Fruit fly (Drosophila melanogaster): Measurements from ENCODE around the gene CG2691.

dm6 chrX:13572382-13572781 lies 51.8 kb downstream of the CG2691 start:
- TF ChIP-seq dsf (GFP tag; optimal IDR thresholded peaks at IDR 0.05; ENCODE audit: borderline replicate concordance) (no peak), psq (GFP tag; optimal IDR thresholded peaks at IDR 0.05) (no peak), usp (GFP tag; optimal IDR thresholded peaks at IDR 0.05) (no peak), Rel (GFP tag; optimal IDR thresholded peaks at IDR 0.05) (no peak), Rel (tag; optimal IDR thresholded peaks at IDR 0.05) (no peak), br (GFP tag; optimal IDR thresholded peaks at IDR 0.05) (no peak), Dif (GFP tag; optimal IDR thresholded peaks at IDR 0.05; ENCODE audit: partially characterized antibody) (no peak), fru (GFP tag; optimal IDR thresholded peaks at IDR 0.05) (no peak), brk (GFP tag; optimal IDR thresholded peaks at IDR 0.05) (no peak), Abd-B (GFP tag; optimal IDR thresholded peaks at IDR 0.05) (no peak), N (GFP tag; optimal IDR thresholded peaks at IDR 0.05) (no peak), Hr78 (GFP tag; optimal IDR thresholded peaks at IDR 0.05) (no peak), Myc (optimal IDR thresholded peaks at IDR 0.05) (no peak), Dfd (GFP tag; optimal IDR thresholded peaks at IDR 0.05) (no peak)
